Fruit fly (Drosophila melanogaster) whole organism, embryonic: ENCODE measurements around the gene CG13390.
A peak's percentile ranks its signal among the peaks of the same experiment; 100 is the strongest.

Experiments used
- B-H1 ChIP-seq: fragments of 200-800 bp; sonication (Bioruptor generic); IDR thresholded peaks from 3 replicates; pipeline ENCODE4 v1.3.6; 2022; ENCODE audit warnings: missing biosample characterization, missing genetic modification characterization
- Bteb2 ChIP-seq: fragments of 200-800 bp; sonication (Bioruptor generic); optimal IDR thresholded peaks from 2 replicates; lab custom pipeline; 2016; ENCODE audit warnings: missing biosample characterization, missing genetic modification characterization
- CG10366 ChIP-seq: fragments of 200-800 bp; sonication (Bioruptor generic); IDR thresholded peaks from 2 replicates; pipeline ENCODE4 v1.3.6; 2022; ENCODE audit warnings: missing biosample characterization, missing genetic modification characterization
- CG11695 ChIP-seq: fragments of 200-800 bp; sonication (Bioruptor generic); IDR thresholded peaks from 3 replicates; pipeline ENCODE4 v1.3.6; 2022; ENCODE audit warnings: missing biosample characterization, missing genetic modification characterization
- CG12236 ChIP-seq: fragments of 200-800 bp; sonication (Bioruptor generic); optimal IDR thresholded peaks from 2 replicates; lab custom pipeline; 2016; ENCODE audit warnings: missing biosample characterization, missing genetic modification characterization
- CG13296 ChIP-seq: fragments of 200-800 bp; sonication (Bioruptor generic); optimal IDR thresholded peaks from 3 replicates; lab custom pipeline; 2018; ENCODE audit warnings: missing biosample characterization, mild to moderate bottlenecking, missing genetic modification characterization
- CG13424 ChIP-seq: fragments of 200-800 bp; sonication (Bioruptor generic); optimal IDR thresholded peaks from 2 replicates; lab custom pipeline; 2019; ENCODE audit warnings: missing biosample characterization, mild to moderate bottlenecking, missing genetic modification characterization, moderate library complexity
- CG14014 ChIP-seq: fragments of 200-800 bp; sonication (Bioruptor generic); IDR thresholded peaks from 2 replicates; pipeline ENCODE4 v1.3.6; 2022; ENCODE audit warnings: missing biosample characterization, missing genetic modification characterization
- CG1602 ChIP-seq: fragments of 200-800 bp; sonication (Bioruptor generic); optimal IDR thresholded peaks from 3 replicates; lab custom pipeline; 2016; ENCODE audit warnings: missing biosample characterization, missing genetic modification characterization
- CG17328 ChIP-seq: fragments of 200-800 bp; sonication (Bioruptor generic); IDR thresholded peaks from 2 replicates; pipeline ENCODE4 v1.3.6; 2022; ENCODE audit warnings: missing biosample characterization, missing genetic modification characterization
- CG17359 ChIP-seq: fragments of 200-800 bp; sonication (Bioruptor generic); optimal IDR thresholded peaks from 3 replicates; lab custom pipeline; 2018; ENCODE audit warnings: missing biosample characterization, mild to moderate bottlenecking, missing genetic modification characterization, moderate library complexity
- CG18011 ChIP-seq: fragments of 200-800 bp; sonication (Bioruptor generic); optimal IDR thresholded peaks from 2 replicates; lab custom pipeline; 2017; ENCODE audit warnings: missing biosample characterization, missing genetic modification characterization, mild to moderate bottlenecking, moderate library complexity, missing genotype
- CG18619 ChIP-seq: fragments of 200-800 bp; sonication (Bioruptor generic); optimal IDR thresholded peaks from 3 replicates; lab custom pipeline; 2017; ENCODE audit warnings: missing biosample characterization, mild to moderate bottlenecking, missing genetic modification characterization
- CG2120 ChIP-seq: fragments of 200-800 bp; sonication (Bioruptor generic); optimal IDR thresholded peaks from 3 replicates; lab custom pipeline; 2016; ENCODE audit warnings: missing biosample characterization, missing genetic modification characterization
- CG31224 ChIP-seq: fragments of 200-800 bp; sonication (Bioruptor generic); IDR thresholded peaks from 2 replicates; pipeline ENCODE4 v1.3.6; 2022; ENCODE audit warnings: missing biosample characterization, missing genetic modification characterization
- CG5180 ChIP-seq: fragments of 200-800 bp; sonication (Bioruptor generic); optimal IDR thresholded peaks from 3 replicates; lab custom pipeline; 2017; ENCODE audit warnings: missing biosample characterization, missing genetic modification characterization, mild to moderate bottlenecking, moderate library complexity, missing genetic modification reagents
- CG6791 ChIP-seq: fragments of 200-800 bp; sonication (Bioruptor generic); IDR thresholded peaks from 3 replicates; pipeline ENCODE4 v1.3.6; 2022; ENCODE audit warnings: missing biosample characterization, missing genetic modification characterization; ENCODE audit not compliant: partially characterized antibody
- CG7556 ChIP-seq: fragments of 200-800 bp; sonication (Bioruptor generic); optimal IDR thresholded peaks from 2 replicates; lab custom pipeline; 2017; ENCODE audit warnings: missing biosample characterization, mild to moderate bottlenecking, missing genetic modification characterization
- CG8924 ChIP-seq: fragments of 200-800 bp; optimal IDR thresholded peaks from 3 replicates; lab custom pipeline; 2019; ENCODE audit warnings: missing biosample characterization, mild to moderate bottlenecking, missing genetic modification characterization, moderate library complexity
- CG9215 ChIP-seq: fragments of 200-800 bp; sonication (Bioruptor generic); IDR thresholded peaks from 2 replicates; pipeline ENCODE4 v1.3.6; 2022; ENCODE audit warnings: missing biosample characterization, missing genetic modification characterization
- CG9609 ChIP-seq: fragments of 200-800 bp; sonication (Bioruptor generic); optimal IDR thresholded peaks from 3 replicates; lab custom pipeline; 2016; ENCODE audit warnings: missing biosample characterization, missing genetic modification characterization
- CkIIα-i1 ChIP-seq: fragments of 200-800 bp; sonication (Bioruptor generic); IDR thresholded peaks from 2 replicates; pipeline ENCODE4 v1.3.6; 2022; ENCODE audit warnings: missing biosample characterization, missing genetic modification characterization
- HLH3B ChIP-seq: fragments of 200-800 bp; sonication (Bioruptor generic); IDR thresholded peaks from 2 replicates; pipeline ENCODE4 v1.3.6; 2022; ENCODE audit warnings: missing biosample characterization, missing genetic modification characterization
- Hr3 ChIP-seq: fragments of 200-800 bp; sonication (Bioruptor generic); optimal IDR thresholded peaks from 3 replicates; lab custom pipeline; 2016; ENCODE audit warnings: missing biosample characterization, missing genetic modification characterization
- MTF-1 ChIP-seq: fragments of 200-800 bp; sonication (Bioruptor generic); optimal IDR thresholded peaks from 2 replicates; lab custom pipeline; 2018; ENCODE audit warnings: missing biosample characterization, mild to moderate bottlenecking, missing genetic modification characterization, borderline replicate concordance
- Mrtf ChIP-seq: fragments of 200-800 bp; sonication (Bioruptor generic); IDR thresholded peaks from 3 replicates; pipeline ENCODE4 v1.3.6; 2022; ENCODE audit warnings: missing biosample characterization, missing genetic modification characterization
- Neu2 ChIP-seq: fragments of 200-800 bp; sonication (Bioruptor generic); optimal IDR thresholded peaks from 3 replicates; lab custom pipeline; 2016; ENCODE audit warnings: missing biosample characterization, missing genetic modification characterization, borderline replicate concordance
- Sin3A ChIP-seq: fragments of >200 bp; optimal IDR thresholded peaks from 2 replicates; lab custom pipeline; 2018
- Six4 ChIP-seq: fragments of 200-800 bp; sonication (Bioruptor generic); optimal IDR thresholded peaks from 2 replicates; lab custom pipeline; 2016; ENCODE audit warnings: missing biosample characterization, missing genetic modification characterization
- Sox100B ChIP-seq: fragments of 200-800 bp; sonication (Bioruptor generic); optimal IDR thresholded peaks from 3 replicates; lab custom pipeline; 2018; ENCODE audit warnings: missing biosample characterization, mild to moderate bottlenecking, missing genetic modification characterization
- ab ChIP-seq: fragments of 200-800 bp; sonication (Bioruptor generic); optimal IDR thresholded peaks from 2 replicates; lab custom pipeline; 2016; ENCODE audit warnings: missing biosample characterization, missing genetic modification characterization
- ato ChIP-seq: fragments of 200-800 bp; sonication (Bioruptor generic); IDR thresholded peaks from 2 replicates; pipeline ENCODE4 v1.3.6; 2022; ENCODE audit warnings: missing biosample characterization, missing genetic modification characterization; ENCODE audit not compliant: partially characterized antibody
- bowl ChIP-seq: fragments of 200-800 bp; sonication (Bioruptor generic); IDR thresholded peaks from 2 replicates; pipeline ENCODE4 v1.3.6; 2022; ENCODE audit warnings: missing biosample characterization, missing genetic modification characterization
- cg ChIP-seq: fragments of 200-800 bp; sonication (Bioruptor generic); optimal IDR thresholded peaks from 3 replicates; lab custom pipeline; 2019; ENCODE audit warnings: missing biosample characterization, mild to moderate bottlenecking, missing genetic modification characterization, moderate library complexity
- da ChIP-seq: fragments of 200-800 bp; sonication (Bioruptor generic); optimal IDR thresholded peaks from 2 replicates; lab custom pipeline; 2016; ENCODE audit warnings: missing biosample characterization, missing genetic modification characterization
- dmrt11E ChIP-seq: fragments of 200-800 bp; sonication (Bioruptor generic); optimal IDR thresholded peaks from 3 replicates; lab custom pipeline; 2018; ENCODE audit warnings: missing biosample characterization, mild to moderate bottlenecking, missing genetic modification characterization, moderate library complexity
- dmrt99B ChIP-seq: fragments of 200-800 bp; sonication (Bioruptor generic); optimal IDR thresholded peaks from 2 replicates; lab custom pipeline; 2018; ENCODE audit warnings: missing biosample characterization, mild to moderate bottlenecking, missing genetic modification characterization, moderate library complexity
- dysf ChIP-seq: fragments of 200-800 bp; sonication (Bioruptor generic); IDR thresholded peaks from 3 replicates; pipeline ENCODE4 v1.3.6; 2022; ENCODE audit warnings: missing biosample characterization, missing genetic modification characterization
- gem ChIP-seq: fragments of 200-800 bp; sonication (Bioruptor generic); optimal IDR thresholded peaks from 2 replicates; lab custom pipeline; 2019; ENCODE audit warnings: missing biosample characterization, mild to moderate bottlenecking, missing genetic modification characterization, moderate library complexity
- h ChIP-seq: fragments of >200 bp; optimal IDR thresholded peaks from 2 replicates; lab custom pipeline; 2017
- hth ChIP-seq: fragments of >200 bp; optimal IDR thresholded peaks from 2 replicates; lab custom pipeline; 2017; ENCODE audit warnings: inconsistent platforms
- ind ChIP-seq: fragments of 200-800 bp; sonication (Bioruptor generic); optimal IDR thresholded peaks from 3 replicates; lab custom pipeline; 2016; ENCODE audit warnings: missing biosample characterization, missing genetic modification characterization
- nau ChIP-seq: fragments of 200-800 bp; sonication (Bioruptor generic); optimal IDR thresholded peaks from 3 replicates; lab custom pipeline; 2017; ENCODE audit warnings: missing biosample characterization, mild to moderate bottlenecking, missing genetic modification characterization, missing genetic modification reagents
- pb ChIP-seq: fragments of 200-800 bp; sonication (Bioruptor generic); optimal IDR thresholded peaks from 3 replicates; lab custom pipeline; 2016; ENCODE audit warnings: missing biosample characterization, missing genetic modification characterization
- pfk ChIP-seq: fragments of 200-800 bp; sonication (Bioruptor generic); optimal IDR thresholded peaks from 2 replicates; lab custom pipeline; 2018; ENCODE audit warnings: missing biosample characterization, mild to moderate bottlenecking, missing genetic modification characterization, moderate library complexity
- pum ChIP-seq: fragments of 200-800 bp; sonication (Bioruptor generic); optimal IDR thresholded peaks from 2 replicates; lab custom pipeline; 2016; ENCODE audit warnings: missing biosample characterization, missing genetic modification characterization
- rib ChIP-seq: fragments of 200-800 bp; sonication (Bioruptor generic); IDR thresholded peaks from 2 replicates; pipeline ENCODE4 v1.3.6; 2022; ENCODE audit warnings: missing biosample characterization, missing genetic modification characterization
- sna ChIP-seq: fragments of 200-800 bp; sonication (Bioruptor generic); IDR thresholded peaks from 2 replicates; pipeline ENCODE4 v1.3.6; 2022; ENCODE audit warnings: missing biosample characterization, missing genetic modification characterization; ENCODE audit not compliant: partially characterized antibody
- sob ChIP-seq: fragments of 200-800 bp; sonication (Bioruptor generic); IDR thresholded peaks from 2 replicates; pipeline ENCODE4 v1.3.6; 2022; ENCODE audit warnings: missing biosample characterization, missing genetic modification characterization
- tap ChIP-seq: fragments of 200-800 bp; optimal IDR thresholded peaks from 3 replicates; lab custom pipeline; 2019; ENCODE audit warnings: missing biosample characterization, mild to moderate bottlenecking, missing genetic modification characterization, moderate library complexity
- vnd ChIP-seq: fragments of 200-800 bp; sonication (Bioruptor generic); IDR thresholded peaks from 3 replicates; pipeline ENCODE4 v1.3.6; 2022; ENCODE audit warnings: missing biosample characterization, missing genetic modification characterization; ENCODE audit not compliant: partially characterized antibody

Gene CG13390

DNA sequence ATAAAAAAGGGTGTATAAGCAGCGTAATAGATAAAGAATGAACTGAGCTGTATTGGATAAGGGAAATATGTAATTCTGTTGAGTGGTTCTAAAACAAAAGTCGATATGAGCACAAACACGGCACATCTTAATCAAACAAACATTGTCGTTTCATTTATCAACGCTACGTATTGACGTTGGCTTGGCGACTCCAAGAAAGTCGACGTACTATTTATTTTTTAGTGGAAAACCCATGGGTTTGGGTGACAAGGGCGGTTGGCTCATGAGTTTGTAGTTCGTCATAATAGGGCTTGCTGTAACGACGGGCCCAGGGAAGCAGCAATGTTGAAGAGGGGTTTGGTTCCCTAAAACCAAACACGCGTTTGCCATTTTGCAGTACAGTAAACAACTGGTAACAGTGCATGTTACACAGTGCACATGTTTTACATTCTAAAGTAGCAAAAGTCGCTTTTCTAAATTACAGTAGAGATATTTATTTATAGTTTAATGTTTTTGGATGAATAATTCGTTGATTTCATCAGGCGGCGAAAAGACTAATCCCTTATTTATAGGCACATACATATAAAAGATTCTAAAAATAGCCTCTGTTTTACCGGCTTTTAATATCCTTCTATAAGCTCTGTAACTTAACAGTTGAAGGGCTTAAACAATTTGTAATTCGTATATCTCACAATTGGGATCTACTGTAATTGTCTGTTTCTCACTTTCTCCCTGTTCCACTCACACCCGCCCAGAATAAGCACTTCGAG, 15.2 kb downstream of the CG13390 start (continued):
- peak; percentile 10 for TF ChIP-seq Sox100B (GFP tag; lab: Kevin White, UChicago)
- peak; percentile 16 for TF ChIP-seq CG13424 (tag; lab: Kevin White, UChicago)
- TF ChIP-seq CG17359 (tag; lab: Kevin White, UChicago), result no peak
- peak; percentile 2 for TF ChIP-seq ind (GFP tag; lab: Kevin White, UChicago)
- TF ChIP-seq bowl (GFP tag; lab: Robert Waterston, UW), result no peak
- TF ChIP-seq CG9215 (GFP tag; lab: Robert Waterston, UW), result no peak
- TF ChIP-seq CG7556 (GFP tag; lab: Kevin White, UChicago), result peak; percentile 44
- TF ChIP-seq Hr3 (GFP tag; lab: Kevin White, UChicago), result no peak
- TF ChIP-seq CG13296, result no peak
- peak; percentile 20 for TF ChIP-seq CG8924
- no peak for TF ChIP-seq ato (GFP tag; lab: Robert Waterston, UW)
- TF ChIP-seq hth (lab: Kevin White, UChicago), result no peak
- no peak for TF ChIP-seq MTF-1 (GFP tag; lab: Kevin White, UChicago)
- TF ChIP-seq ab (GFP tag; lab: Kevin White, UChicago), result no peak
- TF ChIP-seq CG2120 (GFP tag; lab: Kevin White, UChicago), result peak; percentile 50
- no peak for TF ChIP-seq tap (tag; lab: Kevin White, UChicago)
- TF ChIP-seq Bteb2, result no peak
- TF ChIP-seq sob, result no peak
- peak; percentile 55 for TF ChIP-seq dmrt99B (tag; lab: Kevin White, UChicago)
- no peak for TF ChIP-seq h (lab: Kevin White, UChicago)
- no peak for TF ChIP-seq nau (GFP tag; lab: Kevin White, UChicago)
- no peak for TF ChIP-seq CG10366 (GFP tag; lab: Robert Waterston, UW)
- TF ChIP-seq CG9609 (GFP tag; lab: Kevin White, UChicago), result no peak
- no peak for TF ChIP-seq CkIIα-i1
- no peak for TF ChIP-seq CG6791 (GFP tag; lab: Robert Waterston, UW)
- TF ChIP-seq dysf (GFP tag; lab: Robert Waterston, UW), result no peak; the same call in 2 of the 3 replicates
- no peak for TF ChIP-seq CG11695 (GFP tag; lab: Robert Waterston, UW)
- peak; percentile 19 for TF ChIP-seq CG1602 (GFP tag; lab: Kevin White, UChicago)
- TF ChIP-seq HLH3B (GFP tag; lab: Robert Waterston, UW), result no peak
- no peak for TF ChIP-seq CG5180 (GFP tag; lab: Kevin White, UChicago)
- TF ChIP-seq dmrt11E (tag; lab: Kevin White, UChicago), result peak; percentile 13
- TF ChIP-seq CG18011 (GFP tag; lab: Kevin White, UChicago), result no peak
- TF ChIP-seq sna (GFP tag; lab: Robert Waterston, UW), result no peak
- TF ChIP-seq rib (GFP tag; lab: Robert Waterston, UW), result no peak
- no peak for TF ChIP-seq CG12236 (GFP tag; lab: Kevin White, UChicago)
- TF ChIP-seq Neu2, result no peak
- TF ChIP-seq B-H1 (GFP tag; lab: Robert Waterston, UW), result no peak
- TF ChIP-seq CG31224, result peak; percentile 46; the same call in 1 of the 2 replicates
- TF ChIP-seq CG14014 (GFP tag; lab: Robert Waterston, UW), result no peak
- peak; percentile 55 for TF ChIP-seq gem
- TF ChIP-seq Six4 (GFP tag; lab: Kevin White, UChicago), result no peak
- TF ChIP-seq CG18619 (GFP tag; lab: Kevin White, UChicago), result no peak
- TF ChIP-seq cg (GFP tag; lab: Kevin White, UChicago), result no peak
- no peak for TF ChIP-seq pb (GFP tag; lab: Kevin White, UChicago)
- TF ChIP-seq Mrtf, result no peak
- TF ChIP-seq pfk (GFP tag; lab: Kevin White, UChicago), result peak; percentile 12
- no peak for TF ChIP-seq CG17328
- no peak for TF ChIP-seq Sin3A (lab: Kevin White, UChicago)
- no peak for TF ChIP-seq pum
- no peak for TF ChIP-seq da (GFP tag; lab: Kevin White, UChicago)
- TF ChIP-seq vnd (GFP tag; lab: Robert Waterston, UW), result no peak
